Worm (Caenorhabditis elegans) whole organism, early embryonic: ENCODE results near the gene F36H1.11.

ENCODE experiments used
- B0310.2 ChIP-seq: sonication (generic microtip); optimal IDR thresholded peaks from 2 replicates; lab custom pipeline; 2016; ENCODE audit warnings: mild to moderate bottlenecking, missing genetic modification characterization, missing compliant biosample characterization
- F13C5.2 ChIP-seq: sonication (generic microtip); optimal IDR thresholded peaks from 2 replicates; lab custom pipeline; 2017; ENCODE audit warnings: mild to moderate bottlenecking, missing genetic modification characterization, inconsistent platforms, missing compliant biosample characterization
- aly-1 ChIP-seq: sonication (generic microtip); optimal IDR thresholded peaks from 2 replicates; lab custom pipeline; 2016; ENCODE audit warnings: missing genetic modification characterization, missing compliant biosample characterization
- ama-1 ChIP-seq: fragments of 150-350 bp; optimal IDR thresholded peaks from 2 replicates; lab custom pipeline; 2014
- ets-7 ChIP-seq: sonication (generic microtip); optimal IDR thresholded peaks from 2 replicates; lab custom pipeline; 2016; ENCODE audit warnings: missing genotype, missing genetic modification characterization, missing compliant biosample characterization
- flt-1 ChIP-seq: fragments of 200-800 bp; sonication (Bioruptor generic); IDR thresholded peaks from 2 replicates; pipeline ENCODE4 v1.3.6; 2022; ENCODE audit warnings: missing genetic modification characterization, missing compliant biosample characterization
- hmbx-1 ChIP-seq: sonication (generic microtip); optimal IDR thresholded peaks from 2 replicates; lab custom pipeline; 2016; ENCODE audit warnings: mild to moderate bottlenecking, missing genetic modification characterization, missing compliant biosample characterization
- hnd-1 ChIP-seq: sonication (generic microtip); optimal IDR thresholded peaks from 2 replicates; lab custom pipeline; 2016; ENCODE audit warnings: missing genetic modification characterization, missing compliant biosample characterization
- pes-1 ChIP-seq: fragments of 200-800 bp; sonication (Bioruptor generic); IDR thresholded peaks from 2 replicates; pipeline ENCODE4 v1.3.6; 2022; ENCODE audit warnings: missing genetic modification reagents, missing genetic modification characterization, missing compliant biosample characterization
- scrt-1 ChIP-seq: fragments of 200-800 bp; sonication (Bioruptor generic); IDR thresholded peaks from 2 replicates; pipeline ENCODE4 v1.3.6; 2022; ENCODE audit warnings: missing genetic modification characterization, missing compliant biosample characterization
- tbx-37 ChIP-seq: fragments of 200-800 bp; sonication (Bioruptor generic); conservative IDR thresholded peaks from 2 replicates; pipeline ENCODE4 v1.3.6; 2022; ENCODE audit warnings: missing genetic modification reagents, missing genetic modification characterization, missing compliant biosample characterization
- tra-4 ChIP-seq: sonication (generic microtip); optimal IDR thresholded peaks from 2 replicates; lab custom pipeline; 2017; ENCODE audit warnings: missing genetic modification characterization, missing compliant biosample characterization

DNA sequence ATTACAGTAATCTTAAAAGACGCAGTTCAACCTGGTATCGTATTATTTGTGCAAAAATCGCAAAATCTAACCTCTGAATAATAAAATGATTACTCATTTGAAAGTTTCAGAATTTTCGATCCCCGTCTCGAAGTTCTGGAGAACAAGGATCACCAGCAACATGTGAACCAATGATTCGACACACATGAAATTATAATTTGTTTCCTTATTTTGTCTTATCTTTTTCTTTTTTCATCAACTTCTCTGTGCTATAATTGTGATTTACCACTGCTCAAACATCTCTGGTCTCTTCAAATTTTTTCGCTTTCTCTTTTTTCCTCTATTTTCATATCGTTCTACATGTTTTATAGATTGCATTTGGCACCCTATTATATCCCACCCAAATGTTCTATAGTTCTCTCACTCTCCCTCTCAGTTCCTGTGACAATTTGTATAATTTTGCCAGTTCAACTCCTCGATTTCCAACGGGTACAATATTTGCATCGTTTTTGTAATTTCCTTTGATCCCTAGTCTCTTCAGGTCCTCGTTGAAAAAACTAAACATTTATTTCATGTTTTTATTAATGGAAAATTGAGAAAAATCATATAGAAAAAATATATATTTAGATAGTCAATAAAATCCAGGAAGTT, 14.1 kb downstream of the F36H1.11 start:
- no peak for TF ChIP-seq B0310.2
- TF ChIP-seq ama-1 (lab: Kevin White, UChicago): no peak
- TF ChIP-seq flt-1: no peak
- TF ChIP-seq aly-1: no peak
- TF ChIP-seq pes-1: no peak
- no peak for TF ChIP-seq F13C5.2 (tag; lab: Kevin White, UChicago)
- no peak for TF ChIP-seq tbx-37 (GFP tag; lab: Robert Waterston, UW)
- no peak for TF ChIP-seq tra-4 (tag; lab: Kevin White, UChicago)
- no peak for TF ChIP-seq ets-7 (tag; lab: Kevin White, UChicago)
- TF ChIP-seq scrt-1: no peak
- TF ChIP-seq hmbx-1: no peak
- no peak for TF ChIP-seq hnd-1 (tag; lab: Kevin White, UChicago)
